Fruit fly (Drosophila melanogaster): ENCODE measurements around the gene tfc.
A peak's percentile ranks its signal among the peaks of the same experiment; 100 is the strongest.

The tfc gene

DNA sequence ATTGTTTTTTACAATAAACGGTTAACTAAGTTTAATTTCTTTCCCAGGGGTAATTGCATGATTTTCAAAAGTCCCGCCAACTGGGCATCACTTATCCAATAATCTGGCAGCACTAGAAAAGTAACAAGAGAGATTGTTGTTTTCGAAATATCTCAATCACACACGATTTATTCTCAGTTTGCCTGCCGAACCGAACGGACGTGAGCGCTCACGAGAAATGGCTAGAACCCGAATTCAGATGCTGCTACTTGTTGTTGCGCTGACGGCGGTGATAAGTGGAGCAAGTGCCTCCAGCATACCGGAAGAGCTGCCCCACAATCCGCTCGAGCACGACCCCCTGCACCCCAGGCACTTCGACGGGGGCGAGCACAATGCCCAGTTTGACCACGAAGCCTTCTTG, 42.3 kb downstream of the tfc start, which contains the start of gene scf (continued):
- TF ChIP-seq CG32532 (GFP tag; IDR thresholded peaks at IDR 0.05) (0 out of 2 replicates have a peak, but pooled peaks have one; percentile 52), Spps (tag; optimal IDR thresholded peaks at IDR 0.05) (no peak), CG12942 (GFP tag; optimal IDR thresholded peaks at IDR 0.05) (no peak), dpn (GFP tag; optimal IDR thresholded peaks at IDR 0.05) (no peak), CG31388 (GFP tag; optimal IDR thresholded peaks at IDR 0.05) (no peak), unc-4 (GFP tag; IDR thresholded peaks at IDR 0.05; ENCODE audit: partially characterized antibody) (peak; percentile 42; the same call in 1 of the 2 replicates), jing (GFP tag; optimal IDR thresholded peaks at IDR 0.05) (no peak), slbo (GFP tag; IDR thresholded peaks at IDR 0.05) (peak; percentile 40), CG2129 (GFP tag; IDR thresholded peaks at IDR 0.05; ENCODE audit: partially characterized antibody) (no peak), Abd-B (GFP tag; optimal IDR thresholded peaks at IDR 0.05) (no peak), Nf-YC (tag; optimal IDR thresholded peaks at IDR 0.05) (peak; percentile 19), Med (GFP tag) (peak; percentile 73), nom (GFP tag; optimal IDR thresholded peaks at IDR 0.05) (peak; percentile 38), sc (optimal IDR thresholded peaks at IDR 0.05) (no peak), sc (GFP tag; optimal IDR thresholded peaks at IDR 0.05) (no peak), otp (GFP tag; IDR thresholded peaks at IDR 0.05) (peak; percentile 12; the same call in 1 of the 3 replicates), CG32767 (GFP tag; IDR thresholded peaks at IDR 0.05) (no peak), CG17612 (GFP tag; IDR thresholded peaks at IDR 0.05) (no peak), CG14667 (GFP tag; IDR thresholded peaks at IDR 0.05) (no peak), pan (optimal IDR thresholded peaks at IDR 0.05) (no peak), pan (GFP tag; optimal IDR thresholded peaks at IDR 0.05 in 1 of 2, IDR thresholded peaks at IDR 0.05 in 1 of 2) (peak in 1 of 2 experiments; percentile 37)

DNA sequence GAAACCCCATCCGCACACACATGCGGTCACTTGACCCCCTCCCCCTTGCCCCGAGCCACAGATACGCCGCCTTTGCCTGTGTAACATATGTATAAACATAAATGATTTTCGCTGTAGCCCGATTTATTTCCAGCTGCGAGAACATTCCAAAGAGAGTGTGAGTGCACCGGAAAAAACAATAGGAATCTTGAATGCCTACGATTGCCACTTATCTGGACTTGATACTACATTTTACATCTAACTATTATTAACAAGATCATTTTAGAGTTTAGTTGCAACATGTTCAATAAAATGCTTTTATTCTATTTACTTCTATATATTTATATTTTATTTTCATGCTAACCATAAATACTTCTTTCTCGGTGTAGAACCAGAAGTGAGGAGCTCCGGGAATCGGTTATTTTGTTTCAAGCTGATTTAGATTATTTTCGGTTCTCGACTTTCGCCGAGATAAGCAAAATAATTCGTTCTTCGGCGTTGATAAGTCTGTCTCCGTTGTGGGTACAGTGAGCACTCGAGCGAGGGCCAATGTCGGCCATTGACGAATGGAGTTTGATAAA, 43.9 kb downstream of the tfc start:
- TF ChIP-seq CTCF (GFP tag; optimal IDR thresholded peaks at IDR 0.05) (peak; percentile 39), CG17829 (tag; optimal IDR thresholded peaks at IDR 0.05) (peak; percentile 94), nerfin-1 (tag; optimal IDR thresholded peaks at IDR 0.05) (peak; percentile 78), ash1 (GFP tag; optimal IDR thresholded peaks at IDR 0.05) (no peak), Eip74EF (GFP tag; optimal IDR thresholded peaks at IDR 0.05) (peak in 1 of 2 experiments; percentile 83), CG12104 (GFP tag; optimal IDR thresholded peaks at IDR 0.05) (peak; percentile 60), Sin3A (optimal IDR thresholded peaks at IDR 0.05) (no peak), Lhr (GFP tag; optimal IDR thresholded peaks at IDR 0.05) (peak; percentile 61), nau (GFP tag; optimal IDR thresholded peaks at IDR 0.05) (no peak), mirr (GFP tag; optimal IDR thresholded peaks at IDR 0.05) (peak; percentile 25), dati (GFP tag; IDR thresholded peaks at IDR 0.05) (0 out of 2 replicates have a peak, but pooled peaks have one; percentile 11), chif (GFP tag; optimal IDR thresholded peaks at IDR 0.05) (peak; percentile 3 to 55), gce (GFP tag; IDR thresholded peaks at IDR 0.05) (peak; percentile 80; the same call in 2 of the 3 replicates), CG3407 (GFP tag; optimal IDR thresholded peaks at IDR 0.05) (peak; percentile 74), chn (GFP tag; optimal IDR thresholded peaks at IDR 0.05) (peak; percentile 57), trh (GFP tag; optimal IDR thresholded peaks at IDR 0.05) (peak; percentile 27), CG2712 (tag; optimal IDR thresholded peaks at IDR 0.05) (peak; percentile 95), B-H1 (GFP tag; IDR thresholded peaks at IDR 0.05) (peak; percentile 62; the same call in 1 of the 3 replicates), Adf1 (GFP tag; IDR thresholded peaks at IDR 0.05) (0 out of 2 replicates have a peak, but pooled peaks have one; percentile 7), Atf-2 (GFP tag; optimal IDR thresholded peaks at IDR 0.05) (peak; percentile 30), tgo (GFP tag; IDR thresholded peaks at IDR 0.05) (peak; percentile 79), bowl (GFP tag; IDR thresholded peaks at IDR 0.05) (peak; percentile 58; the same call in 1 of the 2 replicates), crol (GFP tag; IDR thresholded peaks at IDR 0.05) (peak; percentile 85), Mes4 (GFP tag; optimal IDR thresholded peaks at IDR 0.05) (no peak), CG12391 (tag; optimal IDR thresholded peaks at IDR 0.05) (peak; percentile 92), jumu (GFP tag; optimal IDR thresholded peaks at IDR 0.05) (no peak), Jarid2 (GFP tag; optimal IDR thresholded peaks at IDR 0.05) (peak; percentile 53), chm (GFP tag; IDR thresholded peaks at IDR 0.05) (peak; percentile 74; the same call in 1 of the 2 replicates), odd (GFP tag; optimal IDR thresholded peaks at IDR 0.05) (peak; percentile 80), CG17359 (tag; optimal IDR thresholded peaks at IDR 0.05) (peak; percentile 87)

Data from whole organism, embryonic.